Worm (Caenorhabditis elegans): Measurements from ENCODE around the gene skr-16.

Gene skr-16

DNA sequence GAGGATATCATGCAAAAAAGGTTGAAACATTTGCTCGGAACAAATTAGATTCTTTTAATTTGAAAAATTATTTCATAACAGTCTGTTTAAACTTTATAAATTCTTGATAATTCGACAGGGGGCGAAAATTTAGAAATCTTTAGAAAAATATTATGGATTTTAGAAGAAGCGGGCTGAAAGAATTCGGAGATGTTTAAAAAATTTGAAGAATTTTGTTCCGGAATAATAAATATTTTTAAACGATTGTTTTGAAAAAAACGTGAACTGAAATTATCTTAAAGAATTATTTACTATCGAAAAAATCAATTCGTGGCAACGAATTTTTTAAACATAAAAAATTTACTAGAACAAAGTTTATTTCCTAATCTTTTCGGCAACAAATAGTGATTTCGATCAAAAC, 35.2 kb downstream of the skr-16 start, which contains the start of gene R13A1.3:
Gene R13A1.3 (plus strand): TSS at position 301 of the 400 bp plus-strand sequence.
- no peak for TF ChIP-seq nhr-11 (tag; optimal IDR thresholded peaks at IDR 0.05)
- TF ChIP-seq skn-1 (tag; optimal IDR thresholded peaks at IDR 0.05): no peak
- TF ChIP-seq sem-4 (tag; optimal IDR thresholded peaks at IDR 0.05): no peak
- TF ChIP-seq ztf-4 (tag; optimal IDR thresholded peaks at IDR 0.05): no peak
- no peak for TF ChIP-seq snpc-4 (tag; optimal IDR thresholded peaks at IDR 0.05)
- no peak for TF ChIP-seq unc-39 (tag; optimal IDR thresholded peaks at IDR 0.05)
- TF ChIP-seq mdl-1 (tag; optimal IDR thresholded peaks at IDR 0.05): no peak
- no peak for TF ChIP-seq nhr-6 (tag; optimal IDR thresholded peaks at IDR 0.05)
- TF ChIP-seq nhr-129 (tag; optimal IDR thresholded peaks at IDR 0.05): no peak
- TF ChIP-seq egl-27 (tag; optimal IDR thresholded peaks at IDR 0.05): no peak
- no peak for TF ChIP-seq C34F6.9 (tag; optimal IDR thresholded peaks at IDR 0.05)
- TF ChIP-seq sma-9 (GFP tag; optimal IDR thresholded peaks at IDR 0.05): no peak
- no peak for TF ChIP-seq sma-9 (tag; optimal IDR thresholded peaks at IDR 0.05)
- TF ChIP-seq mab-5 (tag; optimal IDR thresholded peaks at IDR 0.05): no peak
- TF ChIP-seq lsy-2 (tag; optimal IDR thresholded peaks at IDR 0.05): no peak
- TF ChIP-seq ztf-1 (GFP tag; conservative IDR thresholded peaks at IDR 0.05): no peak
- TF ChIP-seq ZK546.5 (tag; optimal IDR thresholded peaks at IDR 0.05): no peak
- no peak for TF ChIP-seq aly-2 (tag; optimal IDR thresholded peaks at IDR 0.05)
- no peak for TF ChIP-seq fos-1 (tag; optimal IDR thresholded peaks at IDR 0.05)

ce11 chrIV:7205969-7206368, 37.5 kb downstream of the skr-16 start, which contains the start of gene kcc-1:
kcc-1 (plus strand) TSS chrIV:7206269.
- no peak for TF ChIP-seq mdl-1 (tag; optimal IDR thresholded peaks at IDR 0.05)
- no peak for TF ChIP-seq gmeb-1 (tag; optimal IDR thresholded peaks at IDR 0.05)
- TF ChIP-seq sma-3 (GFP tag; optimal IDR thresholded peaks at IDR 0.05): no peak
- TF ChIP-seq lin-11 (tag; optimal IDR thresholded peaks at IDR 0.05): no peak
- no peak for TF ChIP-seq ZK546.5 (tag; optimal IDR thresholded peaks at IDR 0.05)
- TF ChIP-seq ama-1 (optimal IDR thresholded peaks at IDR 0.05): no peak
- TF ChIP-seq unc-55 (GFP tag; optimal IDR thresholded peaks at IDR 0.05): no peak
- TF ChIP-seq egl-27 (tag; optimal IDR thresholded peaks at IDR 0.05): no peak
- TF ChIP-seq zag-1 (tag; optimal IDR thresholded peaks at IDR 0.05): no peak
- no peak for TF ChIP-seq lin-39 (tag; optimal IDR thresholded peaks at IDR 0.05)
- TF ChIP-seq nhr-129 (tag; optimal IDR thresholded peaks at IDR 0.05): no peak
- TF ChIP-seq fos-1 (tag; optimal IDR thresholded peaks at IDR 0.05): no peak
- no peak for TF ChIP-seq Y55F3AM.14 (GFP tag; optimal IDR thresholded peaks at IDR 0.05)
- TF ChIP-seq nhr-11 (tag; optimal IDR thresholded peaks at IDR 0.05): no peak
- no peak for TF ChIP-seq C34F6.9 (tag; optimal IDR thresholded peaks at IDR 0.05)
- TF ChIP-seq nhr-237 (tag; optimal IDR thresholded peaks at IDR 0.05): no peak

ce11 chrIV:7208961-7209360, 40.5 kb downstream of the skr-16 start:
- TF ChIP-seq unc-62 (GFP tag; optimal IDR thresholded peaks at IDR 0.05): no peak
- no peak for TF ChIP-seq nhr-6 (tag; optimal IDR thresholded peaks at IDR 0.05)
- TF ChIP-seq ceh-16 (tag; optimal IDR thresholded peaks at IDR 0.05): no peak
- no peak for TF ChIP-seq peb-1 (tag; optimal IDR thresholded peaks at IDR 0.05)
- no peak for TF ChIP-seq nhr-25 (tag; optimal IDR thresholded peaks at IDR 0.05)
- TF ChIP-seq unc-39 (tag; optimal IDR thresholded peaks at IDR 0.05): no peak
- TF ChIP-seq alr-1 (tag; optimal IDR thresholded peaks at IDR 0.05): no peak
- no peak for TF ChIP-seq nhr-12 (tag; optimal IDR thresholded peaks at IDR 0.05)
- TF ChIP-seq F13H6.1 (tag; optimal IDR thresholded peaks at IDR 0.05): no peak
- no peak for TF ChIP-seq nhr-23 (tag; optimal IDR thresholded peaks at IDR 0.05)
- no peak for TF ChIP-seq C34F6.9 (tag; optimal IDR thresholded peaks at IDR 0.05)

DNA sequence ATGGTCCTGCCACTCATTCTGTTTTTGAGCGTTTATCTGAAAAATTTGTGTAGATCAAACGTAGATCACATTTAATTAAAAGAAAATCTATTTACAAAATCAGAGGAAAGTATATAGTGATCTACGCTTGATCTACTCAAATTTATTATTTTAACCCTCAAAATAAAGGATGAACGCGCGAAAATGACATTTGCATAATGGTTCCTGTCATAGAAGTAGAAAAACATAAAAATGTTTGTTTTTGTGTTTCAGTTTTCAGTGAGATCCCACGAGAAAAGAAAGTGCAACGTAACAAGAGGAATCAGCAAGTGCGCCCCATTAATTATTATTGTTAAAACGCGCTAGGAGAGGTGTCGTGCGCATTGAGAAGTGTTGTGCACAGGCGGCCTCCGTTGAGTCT, 42.8 kb downstream of the skr-16 start:
- TF ChIP-seq ceh-16 (tag; optimal IDR thresholded peaks at IDR 0.05) (no peak), skn-1 (tag; optimal IDR thresholded peaks at IDR 0.05) (no peak), nhr-11 (tag; optimal IDR thresholded peaks at IDR 0.05) (no peak), nhr-129 (tag; optimal IDR thresholded peaks at IDR 0.05) (no peak), ama-1 (optimal IDR thresholded peaks at IDR 0.05) (no peak), fos-1 (tag; optimal IDR thresholded peaks at IDR 0.05) (no peak), elt-1 (tag; optimal IDR thresholded peaks at IDR 0.05) (no peak), nhr-10 (tag; optimal IDR thresholded peaks at IDR 0.05) (no peak), ztf-4 (tag; optimal IDR thresholded peaks at IDR 0.05) (no peak), nhr-12 (tag; optimal IDR thresholded peaks at IDR 0.05) (no peak), Y55F3AM.14 (GFP tag; optimal IDR thresholded peaks at IDR 0.05) (no peak), ceh-82 (tag; optimal IDR thresholded peaks at IDR 0.05) (no peak), ZK546.5 (tag; optimal IDR thresholded peaks at IDR 0.05) (no peak), sma-9 (GFP tag; optimal IDR thresholded peaks at IDR 0.05) (no peak), sma-9 (tag; optimal IDR thresholded peaks at IDR 0.05) (no peak), crh-2 (tag; optimal IDR thresholded peaks at IDR 0.05) (no peak)

Data from whole organism, L2 larva.